Fruit fly (Drosophila melanogaster): ENCODE data around the gene crp.

The crp gene

dm6 chr2L:16293703-16294233, 6.2 kb upstream of the crp start, which contains the start of gene Cyp303a1:
Gene Cyp303a1 (plus strand): TSS chr2L:16294183.
- TF ChIP-seq bab1 (GFP tag; optimal IDR thresholded peaks at IDR 0.05) = no peak
- TF ChIP-seq Clk (GFP tag; optimal IDR thresholded peaks at IDR 0.05) = no peak
- no peak for TF ChIP-seq CG33017 (tag; optimal IDR thresholded peaks at IDR 0.05)
- no peak for TF ChIP-seq tj (GFP tag; optimal IDR thresholded peaks at IDR 0.05)
- no peak for TF ChIP-seq CG1620 (GFP tag; optimal IDR thresholded peaks at IDR 0.05)
- TF ChIP-seq Mnt (GFP tag; optimal IDR thresholded peaks at IDR 0.05) = no peak
- TF ChIP-seq Hr96 (GFP tag; optimal IDR thresholded peaks at IDR 0.05) = no peak
- TF ChIP-seq CG7045 (GFP tag; optimal IDR thresholded peaks at IDR 0.05) = no peak
- no peak for TF ChIP-seq CG14711 (tag; optimal IDR thresholded peaks at IDR 0.05)
- no peak for TF ChIP-seq kay (GFP tag; ENCODE audit: borderline replicate concordance)
- no peak for TF ChIP-seq CG12768 (GFP tag; optimal IDR thresholded peaks at IDR 0.05)
- TF ChIP-seq cnc (optimal IDR thresholded peaks at IDR 0.05) = no peak
- no peak for TF ChIP-seq CG7101 (tag; optimal IDR thresholded peaks at IDR 0.05)
- no peak for TF ChIP-seq CG5204 (GFP tag; optimal IDR thresholded peaks at IDR 0.05)
- TF ChIP-seq toe (GFP tag; optimal IDR thresholded peaks at IDR 0.05) = no peak
- TF ChIP-seq pad (GFP tag; optimal IDR thresholded peaks at IDR 0.05) = no peak
- TF ChIP-seq cic (GFP tag; optimal IDR thresholded peaks at IDR 0.05) = no peak
- TF ChIP-seq ovo (GFP tag; optimal IDR thresholded peaks at IDR 0.05) = no peak
- TF ChIP-seq CG11617 (GFP tag; optimal IDR thresholded peaks at IDR 0.05) = no peak

- no peak for TF ChIP-seq CG33017 (tag; optimal IDR thresholded peaks at IDR 0.05)
- TF ChIP-seq Mnt (GFP tag; optimal IDR thresholded peaks at IDR 0.05) = no peak
- no peak for TF ChIP-seq kay (GFP tag; ENCODE audit: borderline replicate concordance)
These were observed 5.5 kb upstream of the crp start, which contains the start of gene CG13258 for dm6 chr2L:16292975-16293501. Gene CG13258 (minus strand): TSS chr2L:16293025.

dm6 chr2L:16290984-16291383, 3.5 kb upstream of the crp start, which contains the start of gene CG17329:
Gene CG17329 (plus strand): TSS chr2L:16291284.
- no peak for TF ChIP-seq CG1620 (GFP tag; optimal IDR thresholded peaks at IDR 0.05)
- no peak for TF ChIP-seq Crg-1 (GFP tag; optimal IDR thresholded peaks at IDR 0.05)
- TF ChIP-seq cnc (optimal IDR thresholded peaks at IDR 0.05) = no peak
- TF ChIP-seq pad (GFP tag; optimal IDR thresholded peaks at IDR 0.05) = no peak
- TF ChIP-seq CG11617 (GFP tag; optimal IDR thresholded peaks at IDR 0.05) = no peak
- no peak for TF ChIP-seq CG33017 (tag; optimal IDR thresholded peaks at IDR 0.05)
- TF ChIP-seq toe (GFP tag; optimal IDR thresholded peaks at IDR 0.05) = no peak
- no peak for TF ChIP-seq CG5204 (GFP tag; optimal IDR thresholded peaks at IDR 0.05)
- TF ChIP-seq tj (GFP tag; optimal IDR thresholded peaks at IDR 0.05) = no peak
- no peak for TF ChIP-seq Mnt (GFP tag; optimal IDR thresholded peaks at IDR 0.05)
- TF ChIP-seq CG12768 (GFP tag; optimal IDR thresholded peaks at IDR 0.05) = no peak
- TF ChIP-seq bab1 (GFP tag; optimal IDR thresholded peaks at IDR 0.05) = no peak
- no peak for TF ChIP-seq CG7045 (GFP tag; optimal IDR thresholded peaks at IDR 0.05)
- no peak for TF ChIP-seq cic (GFP tag; optimal IDR thresholded peaks at IDR 0.05)
- TF ChIP-seq Hr96 (GFP tag; optimal IDR thresholded peaks at IDR 0.05) = no peak

- TF ChIP-seq cic (GFP tag; optimal IDR thresholded peaks at IDR 0.05) = no peak
- no peak for TF ChIP-seq CG7045 (GFP tag; optimal IDR thresholded peaks at IDR 0.05)
- no peak for TF ChIP-seq CG7101 (tag; optimal IDR thresholded peaks at IDR 0.05)
- TF ChIP-seq CG11617 (GFP tag; optimal IDR thresholded peaks at IDR 0.05) = no peak
- TF ChIP-seq CG1620 (GFP tag; optimal IDR thresholded peaks at IDR 0.05) = no peak
- TF ChIP-seq toe (GFP tag; optimal IDR thresholded peaks at IDR 0.05) = no peak
These were observed 832 bp upstream of the crp start for dm6 chr2L:16288393-16288731.

- TF ChIP-seq CG11617 (GFP tag; optimal IDR thresholded peaks at IDR 0.05) (no peak), CG33017 (tag; optimal IDR thresholded peaks at IDR 0.05) (no peak), tj (GFP tag; optimal IDR thresholded peaks at IDR 0.05) (no peak), CG1620 (GFP tag; optimal IDR thresholded peaks at IDR 0.05) (no peak), cnc (optimal IDR thresholded peaks at IDR 0.05) (no peak), CG5204 (GFP tag; optimal IDR thresholded peaks at IDR 0.05) (no peak), CG14711 (tag; optimal IDR thresholded peaks at IDR 0.05) (no peak), bab1 (GFP tag; optimal IDR thresholded peaks at IDR 0.05) (no peak), Crg-1 (GFP tag; optimal IDR thresholded peaks at IDR 0.05) (no peak), Hr96 (GFP tag; optimal IDR thresholded peaks at IDR 0.05) (no peak), pad (GFP tag; optimal IDR thresholded peaks at IDR 0.05) (no peak), CG12768 (GFP tag; optimal IDR thresholded peaks at IDR 0.05) (no peak), Clk (GFP tag; optimal IDR thresholded peaks at IDR 0.05) (no peak), cic (GFP tag; optimal IDR thresholded peaks at IDR 0.05) (no peak), ovo (GFP tag; optimal IDR thresholded peaks at IDR 0.05) (no peak), toe (GFP tag; optimal IDR thresholded peaks at IDR 0.05) (no peak), CG7101 (tag; optimal IDR thresholded peaks at IDR 0.05) (no peak), kay (GFP tag; ENCODE audit: borderline replicate concordance) (no peak)
These were observed 426 bp downstream of the crp start for dm6 chr2L:16287006-16287601.

- TF ChIP-seq CG7045 (GFP tag; optimal IDR thresholded peaks at IDR 0.05) (peak; percentile 57), ovo (GFP tag; optimal IDR thresholded peaks at IDR 0.05) (peak; percentile 51), Mnt (GFP tag; optimal IDR thresholded peaks at IDR 0.05) (peak; percentile 29), Clk (GFP tag; optimal IDR thresholded peaks at IDR 0.05) (no peak), CG14711 (tag; optimal IDR thresholded peaks at IDR 0.05) (peak; percentile 64), toe (GFP tag; optimal IDR thresholded peaks at IDR 0.05) (no peak), CG1620 (GFP tag; optimal IDR thresholded peaks at IDR 0.05) (no peak), tj (GFP tag; optimal IDR thresholded peaks at IDR 0.05) (peak; percentile 23), Crg-1 (GFP tag; optimal IDR thresholded peaks at IDR 0.05) (peak; percentile 11), Hr96 (GFP tag; optimal IDR thresholded peaks at IDR 0.05) (no peak), pad (GFP tag; optimal IDR thresholded peaks at IDR 0.05) (peak; percentile 84), CG7101 (tag; optimal IDR thresholded peaks at IDR 0.05) (peak; percentile 75), CG12768 (GFP tag; optimal IDR thresholded peaks at IDR 0.05) (peak; percentile 81), CG33017 (tag; optimal IDR thresholded peaks at IDR 0.05) (peak; percentile 68), cic (GFP tag; optimal IDR thresholded peaks at IDR 0.05) (peak; percentile 87), cnc (optimal IDR thresholded peaks at IDR 0.05) (no peak), bab1 (GFP tag; optimal IDR thresholded peaks at IDR 0.05) (peak; percentile 66), CG5204 (GFP tag; optimal IDR thresholded peaks at IDR 0.05) (peak; percentile 52), CG11617 (GFP tag; optimal IDR thresholded peaks at IDR 0.05) (peak; percentile 77), kay (GFP tag; ENCODE audit: borderline replicate concordance) (peak; percentile 24)
These were observed 1.0 kb downstream of the crp start for dm6 chr2L:16286360-16287005.

All from whole organism, adult.